Fruit fly (Drosophila melanogaster): Measurements from ENCODE around the gene Sgs3.

Sgs3 gene

DNA sequence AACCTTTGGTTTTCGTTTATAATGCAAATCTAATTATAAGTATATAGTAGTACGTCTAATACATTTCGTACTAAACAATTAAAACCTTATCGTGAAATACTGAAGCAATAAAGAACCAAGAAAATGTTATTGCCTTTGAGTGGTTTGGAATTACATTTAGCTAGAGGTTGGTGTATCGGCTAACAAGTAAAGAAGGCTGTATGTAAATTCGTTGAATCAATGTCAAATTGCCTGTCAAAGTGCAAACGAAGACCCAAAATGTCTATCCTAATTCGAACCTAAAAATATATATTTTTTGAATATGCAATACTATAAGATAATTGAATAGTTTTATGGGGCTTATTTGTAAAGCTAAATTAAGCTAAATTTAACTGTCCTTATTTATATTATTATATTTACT, 778 bp upstream of the Sgs3 start:
- peak; percentile 9 for TF ChIP-seq CG17829 (tag; optimal IDR thresholded peaks at IDR 0.05)
- TF ChIP-seq CG5180 (GFP tag; optimal IDR thresholded peaks at IDR 0.05), result no peak
- peak; percentile 39 for TF ChIP-seq Dek (tag; optimal IDR thresholded peaks at IDR 0.05)
- no peak for TF ChIP-seq CG13123 (GFP tag; optimal IDR thresholded peaks at IDR 0.05)
- TF ChIP-seq lab (GFP tag; optimal IDR thresholded peaks at IDR 0.05), result no peak
- TF ChIP-seq CG13287 (GFP tag; IDR thresholded peaks at IDR 0.05; ENCODE audit: partially characterized antibody), result peak; percentile 50
- TF ChIP-seq Bgb (GFP tag; IDR thresholded peaks at IDR 0.05; ENCODE audit: partially characterized antibody), result peak; percentile 64
- no peak for TF ChIP-seq CG2712 (tag; optimal IDR thresholded peaks at IDR 0.05)
- TF ChIP-seq CG11085 (GFP tag; IDR thresholded peaks at IDR 0.05), result no peak
- TF ChIP-seq HmgZ (tag; optimal IDR thresholded peaks at IDR 0.05), result peak; percentile 22
- TF ChIP-seq Dp (GFP tag; optimal IDR thresholded peaks at IDR 0.05), result peak; percentile 10
- no peak for TF ChIP-seq CG14667 (GFP tag; IDR thresholded peaks at IDR 0.05)
- peak; percentile 5 for TF ChIP-seq exex (tag; optimal IDR thresholded peaks at IDR 0.05)
- no peak for TF ChIP-seq cato (GFP tag; optimal IDR thresholded peaks at IDR 0.05; ENCODE audit: borderline replicate concordance)
- TF ChIP-seq CTCF (GFP tag; optimal IDR thresholded peaks at IDR 0.05), result peak; percentile 84
- TF ChIP-seq Scr (GFP tag; IDR thresholded peaks at IDR 0.05; ENCODE audit: partially characterized antibody), result 0 out of 2 replicates have a peak, but pooled peaks have one; percentile 20
- peak; percentile 81 for TF ChIP-seq stwl (tag; optimal IDR thresholded peaks at IDR 0.05)
- no peak for TF ChIP-seq CG8290 (GFP tag; optimal IDR thresholded peaks at IDR 0.05)
- TF ChIP-seq CG8290 (tag; optimal IDR thresholded peaks at IDR 0.05), result peak in 1 of 2 experiments; percentile 16
- TF ChIP-seq YL-1 (GFP tag; optimal IDR thresholded peaks at IDR 0.05), result no peak
- no peak for TF ChIP-seq HLH3B (GFP tag; IDR thresholded peaks at IDR 0.05)
- peak; percentile 22 for TF ChIP-seq Lhr (GFP tag; optimal IDR thresholded peaks at IDR 0.05)
- peak; percentile 60 for TF ChIP-seq pita (GFP tag; optimal IDR thresholded peaks at IDR 0.05)
- 0 out of 4 replicates have a peak, but pooled peaks have one; percentile 38 for TF ChIP-seq chinmo (GFP tag; IDR thresholded peaks at IDR 0.05; ENCODE audit: partially characterized antibody)
- TF ChIP-seq amos (GFP tag; IDR thresholded peaks at IDR 0.05; ENCODE audit: partially characterized antibody), result peak; percentile 58
- no peak for TF ChIP-seq en (GFP tag; optimal IDR thresholded peaks at IDR 0.05)
- TF ChIP-seq CG11504 (tag; optimal IDR thresholded peaks at IDR 0.05), result peak; percentile 22
- TF ChIP-seq CG2202 (tag; optimal IDR thresholded peaks at IDR 0.05), result no peak
- TF ChIP-seq sd (tag; optimal IDR thresholded peaks at IDR 0.05), result peak; percentile 15
- no peak for TF ChIP-seq mam (GFP tag; optimal IDR thresholded peaks at IDR 0.05)
- TF ChIP-seq CG15514 (GFP tag; optimal IDR thresholded peaks at IDR 0.05), result peak; percentile 32
- TF ChIP-seq z (GFP tag; IDR thresholded peaks at IDR 0.05), result peak; percentile 81
- TF ChIP-seq Taf1 (GFP tag; IDR thresholded peaks at IDR 0.05), result no peak
- no peak for TF ChIP-seq trem (tag; optimal IDR thresholded peaks at IDR 0.05)
- peak; percentile 89 for TF ChIP-seq CG2199 (GFP tag; IDR thresholded peaks at IDR 0.05)
- peak; percentile 64 for TF ChIP-seq Abd-B (GFP tag; optimal IDR thresholded peaks at IDR 0.05)
- TF ChIP-seq CG16813 (GFP tag; IDR thresholded peaks at IDR 0.05; ENCODE audit: partially characterized antibody), result peak; percentile 50; the same call in 1 of the 3 replicates
- peak; percentile 22 for TF ChIP-seq sug (tag; optimal IDR thresholded peaks at IDR 0.05)
- TF ChIP-seq gfzf (GFP tag; optimal IDR thresholded peaks at IDR 0.05), result peak; percentile 33
- TF ChIP-seq pzg (GFP tag; optimal IDR thresholded peaks at IDR 0.05), result peak; percentile 13
- no peak for TF ChIP-seq Dfd (GFP tag; optimal IDR thresholded peaks at IDR 0.05)
- TF ChIP-seq kay (GFP tag; optimal IDR thresholded peaks at IDR 0.05), result no peak
- TF ChIP-seq HLH54F (GFP tag; optimal IDR thresholded peaks at IDR 0.05), result no peak
- peak; percentile 24 for TF ChIP-seq CG15601 (tag; optimal IDR thresholded peaks at IDR 0.05)
- TF ChIP-seq gce (GFP tag; IDR thresholded peaks at IDR 0.05), result no peak
- peak; percentile 12 for TF ChIP-seq CG14710 (tag; optimal IDR thresholded peaks at IDR 0.05)
- TF ChIP-seq bigmax (GFP tag; optimal IDR thresholded peaks at IDR 0.05), result peak; percentile 88
- no peak for TF ChIP-seq hb (GFP tag; IDR thresholded peaks at IDR 0.05; ENCODE audit: partially characterized antibody)
- peak; percentile 31 for TF ChIP-seq BEAF-32 (GFP tag; optimal IDR thresholded peaks at IDR 0.05)
- no peak for TF ChIP-seq CG2120 (GFP tag; optimal IDR thresholded peaks at IDR 0.05)

Data from whole organism, embryonic.